Worm (Caenorhabditis elegans): ENCODE data around the gene msp-81.

Gene msp-81

ce11 chrIV:9821621-9822020 lies 14.6 kb downstream of the msp-81 start, which contains the start of gene col-123:
Gene col-123 (plus strand): TSS chrIV:9821921.
- TF ChIP-seq unc-55 (GFP tag; optimal IDR thresholded peaks at IDR 0.05): no peak

- no peak for TF ChIP-seq nhr-6 (tag; optimal IDR thresholded peaks at IDR 0.05)
- TF ChIP-seq unc-39 (tag; optimal IDR thresholded peaks at IDR 0.05): no peak
- TF ChIP-seq sma-3 (GFP tag; optimal IDR thresholded peaks at IDR 0.05): no peak
- no peak for TF ChIP-seq ZK546.5 (tag; optimal IDR thresholded peaks at IDR 0.05)
- TF ChIP-seq alr-1 (tag; optimal IDR thresholded peaks at IDR 0.05): no peak
- no peak for TF ChIP-seq nhr-237 (tag; optimal IDR thresholded peaks at IDR 0.05)
- no peak for TF ChIP-seq ztf-11 (tag; optimal IDR thresholded peaks at IDR 0.05)
- no peak for TF ChIP-seq fos-1 (tag; optimal IDR thresholded peaks at IDR 0.05)
These were observed 20.8 kb downstream of the msp-81 start, which contains the start of gene egl-20 for ce11 chrIV:9815432-9815831. Gene egl-20 (minus strand): TSS chrIV:9815532.

ce11 chrIV:9811487-9811886 lies 24.7 kb downstream of the msp-81 start:
- TF ChIP-seq ztf-1 (GFP tag; conservative IDR thresholded peaks at IDR 0.05) (no peak), lin-11 (tag; optimal IDR thresholded peaks at IDR 0.05) (no peak), F13H6.1 (tag; optimal IDR thresholded peaks at IDR 0.05) (no peak), egl-27 (tag; optimal IDR thresholded peaks at IDR 0.05) (no peak), ceh-82 (tag; optimal IDR thresholded peaks at IDR 0.05) (no peak), nhr-12 (tag; optimal IDR thresholded peaks at IDR 0.05) (no peak), peb-1 (tag; optimal IDR thresholded peaks at IDR 0.05) (no peak), sma-3 (GFP tag; optimal IDR thresholded peaks at IDR 0.05) (no peak), ztf-11 (tag; optimal IDR thresholded peaks at IDR 0.05) (no peak), nhr-237 (tag; optimal IDR thresholded peaks at IDR 0.05) (no peak), ceh-16 (tag; optimal IDR thresholded peaks at IDR 0.05) (no peak), nhr-11 (tag; optimal IDR thresholded peaks at IDR 0.05) (no peak), lsy-2 (tag; optimal IDR thresholded peaks at IDR 0.05) (no peak), nhr-77 (tag; optimal IDR thresholded peaks at IDR 0.05) (no peak), dmd-4 (tag; optimal IDR thresholded peaks at IDR 0.05) (no peak), blmp-1 (tag; optimal IDR thresholded peaks at IDR 0.05; ENCODE audit: insufficient read depth) (no peak), unc-39 (tag; optimal IDR thresholded peaks at IDR 0.05) (no peak)

- TF ChIP-seq crh-2 (tag; optimal IDR thresholded peaks at IDR 0.05) (no peak), mbf-1 (tag; optimal IDR thresholded peaks at IDR 0.05) (no peak), peb-1 (tag; optimal IDR thresholded peaks at IDR 0.05) (no peak), elt-1 (tag; optimal IDR thresholded peaks at IDR 0.05) (no peak), nhr-25 (tag; optimal IDR thresholded peaks at IDR 0.05) (no peak), ceh-82 (tag; optimal IDR thresholded peaks at IDR 0.05) (no peak), ztf-4 (tag; optimal IDR thresholded peaks at IDR 0.05) (no peak), blmp-1 (tag; optimal IDR thresholded peaks at IDR 0.05; ENCODE audit: insufficient read depth) (no peak), mdl-1 (tag; optimal IDR thresholded peaks at IDR 0.05) (no peak), unc-39 (tag; optimal IDR thresholded peaks at IDR 0.05) (no peak), ceh-16 (tag; optimal IDR thresholded peaks at IDR 0.05) (no peak), ztf-1 (GFP tag; conservative IDR thresholded peaks at IDR 0.05) (no peak), snpc-4 (tag; optimal IDR thresholded peaks at IDR 0.05) (no peak), skn-1 (tag; optimal IDR thresholded peaks at IDR 0.05) (no peak)
These were observed 25.6 kb downstream of the msp-81 start, which contains the start of gene dct-15 for ce11 chrIV:9810633-9811032. Gene dct-15 (minus strand): TSS chrIV:9810733.

DNA sequence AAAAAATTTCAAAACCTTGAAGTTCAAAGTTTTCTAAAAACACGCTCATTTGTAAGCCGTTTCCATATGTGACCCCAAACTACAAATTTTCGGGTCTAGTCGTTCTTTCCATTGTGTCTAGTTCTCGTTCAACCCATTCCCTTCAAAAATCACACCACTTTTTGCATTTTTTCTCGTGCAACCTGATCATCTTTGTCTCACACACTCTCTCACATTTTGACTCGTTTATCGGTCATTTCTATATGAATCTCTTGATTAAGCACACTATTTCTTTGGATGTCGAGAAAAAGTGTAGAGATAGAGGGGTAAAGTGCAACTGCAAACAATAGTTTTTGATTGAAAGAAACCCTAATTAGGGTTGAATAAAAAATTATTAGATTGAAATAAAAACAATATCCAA lies 32.7 kb downstream of the msp-81 start:
- peak; percentile 51 for TF ChIP-seq lin-13 (GFP tag; optimal IDR thresholded peaks at IDR 0.05)
- TF ChIP-seq snpc-4 (tag; optimal IDR thresholded peaks at IDR 0.05): no peak
- peak; percentile 52 for TF ChIP-seq gmeb-1 (tag; optimal IDR thresholded peaks at IDR 0.05)
- TF ChIP-seq fos-1 (tag; optimal IDR thresholded peaks at IDR 0.05): peak; percentile 85
- TF ChIP-seq sma-3 (GFP tag; optimal IDR thresholded peaks at IDR 0.05): peak; percentile 60
- peak; percentile 81 for TF ChIP-seq crh-2 (tag; optimal IDR thresholded peaks at IDR 0.05)
- TF ChIP-seq lsy-2 (tag; optimal IDR thresholded peaks at IDR 0.05): peak in 1 of 2 experiments; percentile 67
- TF ChIP-seq nhr-21 (tag; optimal IDR thresholded peaks at IDR 0.05): peak; percentile 9
- peak; percentile 37 for TF ChIP-seq blmp-1 (tag; optimal IDR thresholded peaks at IDR 0.05; ENCODE audit: insufficient read depth)
- TF ChIP-seq elt-3 (tag; optimal IDR thresholded peaks at IDR 0.05): no peak
- no peak for TF ChIP-seq ztf-11 (tag; optimal IDR thresholded peaks at IDR 0.05)
- TF ChIP-seq nhr-129 (tag; optimal IDR thresholded peaks at IDR 0.05): peak; percentile 62
- no peak for TF ChIP-seq unc-55 (GFP tag; optimal IDR thresholded peaks at IDR 0.05)
- TF ChIP-seq peb-1 (tag; optimal IDR thresholded peaks at IDR 0.05): no peak
- TF ChIP-seq egl-27 (tag; optimal IDR thresholded peaks at IDR 0.05): peak; percentile 22
- TF ChIP-seq R02D3.7 (tag; optimal IDR thresholded peaks at IDR 0.05): no peak
- no peak for TF ChIP-seq zag-1 (tag; optimal IDR thresholded peaks at IDR 0.05)
- peak; percentile 58 for TF ChIP-seq C34F6.9 (tag; optimal IDR thresholded peaks at IDR 0.05)
- TF ChIP-seq nhr-77 (tag; optimal IDR thresholded peaks at IDR 0.05): no peak
- no peak for TF ChIP-seq unc-39 (tag; optimal IDR thresholded peaks at IDR 0.05)
- no peak for TF ChIP-seq ztf-1 (GFP tag; conservative IDR thresholded peaks at IDR 0.05)
- TF ChIP-seq mab-5 (tag; optimal IDR thresholded peaks at IDR 0.05): peak; percentile 16
- TF ChIP-seq sma-9 (GFP tag; optimal IDR thresholded peaks at IDR 0.05): peak; percentile 88
- no peak for TF ChIP-seq sma-9 (tag; optimal IDR thresholded peaks at IDR 0.05)
- TF ChIP-seq skn-1 (tag; optimal IDR thresholded peaks at IDR 0.05): no peak
- TF ChIP-seq nhr-11 (tag; optimal IDR thresholded peaks at IDR 0.05): no peak
- TF ChIP-seq nhr-25 (tag; optimal IDR thresholded peaks at IDR 0.05): peak; percentile 65
- peak; percentile 79 for TF ChIP-seq F13H6.1 (tag; optimal IDR thresholded peaks at IDR 0.05)
- TF ChIP-seq nhr-6 (tag; optimal IDR thresholded peaks at IDR 0.05): peak; percentile 8
- no peak for TF ChIP-seq mbf-1 (tag; optimal IDR thresholded peaks at IDR 0.05)
- peak in 1 of 2 experiments; percentile 28 for TF ChIP-seq mdl-1 (tag; optimal IDR thresholded peaks at IDR 0.05)
- no peak for TF ChIP-seq ceh-16 (tag; optimal IDR thresholded peaks at IDR 0.05)

All from whole organism, L2 larva.